Worm (Caenorhabditis elegans) whole organism, L4 larva: ENCODE data around the gene D2023.4.

Source experiments
- F10B5.3 ChIP-seq: sonication (generic microtip); optimal IDR thresholded peaks from 2 replicates; lab custom pipeline; 2016; ENCODE audit warnings: mild to moderate bottlenecking, missing genetic modification characterization, missing compliant biosample characterization
- F49E8.2 ChIP-seq: sonication (generic microtip); optimal IDR thresholded peaks from 2 replicates; lab custom pipeline; 2016; ENCODE audit warnings: missing compliant biosample characterization, mild to moderate bottlenecking, missing genetic modification characterization, borderline replicate concordance
- Y75B8A.6 ChIP-seq: fragments of 200-800 bp; sonication (Bioruptor generic); IDR thresholded peaks from 2 replicates; pipeline ENCODE4 v1.3.6; 2022; ENCODE audit warnings: missing genetic modification reagents, missing genetic modification characterization, missing compliant biosample characterization
- ZK337.2 ChIP-seq: fragments of 200-800 bp; sonication (Bioruptor generic); IDR thresholded peaks from 2 replicates; pipeline ENCODE4 v1.3.6; 2022; ENCODE audit warnings: missing genetic modification reagents, missing genetic modification characterization, missing compliant biosample characterization
- ZK546.5 ChIP-seq, 2 experiments: sonication (generic microtip); optimal IDR thresholded peaks; 2 replicates each; lab custom pipeline; 2017; ENCODE audit warnings: missing biosample characterization in 2 of 2, missing genetic modification characterization in 2 of 2
- aha-1 ChIP-seq: fragments of 150-350 bp; peaks from one replicate; lab custom pipeline; 2014; ENCODE audit warnings: missing biosample characterization, missing genetic modification characterization
- aly-2 ChIP-seq: sonication (generic microtip); optimal IDR thresholded peaks from 2 replicates; lab custom pipeline; 2018; ENCODE audit warnings: missing biosample characterization, missing genetic modification characterization
- ceh-20 ChIP-seq: fragments of 200-800 bp; sonication (Bioruptor generic); IDR thresholded peaks from 2 replicates; pipeline ENCODE4 v1.3.6; 2022; ENCODE audit warnings: missing genetic modification reagents, missing genetic modification characterization, missing compliant biosample characterization
- ceh-28 ChIP-seq: fragments of 150-350 bp; optimal IDR thresholded peaks from 2 replicates; lab custom pipeline; 2014; ENCODE audit warnings: missing biosample characterization, missing genetic modification reagents, missing genetic modification characterization
- ceh-44 ChIP-seq: fragments of 200-800 bp; sonication (Bioruptor generic); IDR thresholded peaks from 2 replicates; pipeline ENCODE4 v1.3.6; 2022; ENCODE audit warnings: missing genetic modification reagents, missing genetic modification characterization, missing compliant biosample characterization
- ceh-62 ChIP-seq: sonication (generic microtip); optimal IDR thresholded peaks from 2 replicates; lab custom pipeline; 2017; ENCODE audit warnings: missing biosample characterization, missing genetic modification characterization
- daf-12 ChIP-seq: fragments of 150-350 bp; optimal IDR thresholded peaks from 2 replicates; lab custom pipeline; 2014; ENCODE audit warnings: missing biosample characterization, missing genetic modification reagents, missing genetic modification characterization
- dmd-8 ChIP-seq: fragments of 200-800 bp; sonication (Bioruptor generic); IDR thresholded peaks from 2 replicates; pipeline ENCODE4 v1.3.6; 2022; ENCODE audit warnings: missing genetic modification characterization, missing compliant biosample characterization
- dve-1 ChIP-seq: sonication (generic microtip); optimal IDR thresholded peaks from 2 replicates; lab custom pipeline; 2017; ENCODE audit warnings: antibody characterized with exemption, mild to moderate bottlenecking, missing genetic modification characterization, missing compliant biosample characterization; ENCODE audit not compliant: insufficient read depth
- egl-43 ChIP-seq: fragments of 200-800 bp; sonication (Bioruptor generic); IDR thresholded peaks from 2 replicates; pipeline ENCODE4 v1.3.6; 2022; ENCODE audit warnings: missing genetic modification reagents, missing genetic modification characterization, missing compliant biosample characterization
- fkh-10 ChIP-seq: fragments of 150-350 bp; optimal IDR thresholded peaks from 2 replicates; lab custom pipeline; 2014; ENCODE audit warnings: missing biosample characterization, missing genetic modification reagents, missing genetic modification characterization
- gei-8 ChIP-seq: fragments of 200-800 bp; sonication (Bioruptor generic); optimal IDR thresholded peaks from 2 replicates; lab custom pipeline; 2018; ENCODE audit warnings: mild to moderate bottlenecking, missing genetic modification characterization, missing compliant biosample characterization
- hlh-11 ChIP-seq: fragments of 200-800 bp; sonication (Bioruptor generic); optimal IDR thresholded peaks from 2 replicates; lab custom pipeline; 2018; ENCODE audit warnings: mild to moderate bottlenecking, missing genetic modification characterization, missing compliant biosample characterization
- hmg-1.1 ChIP-seq: fragments of 200-800 bp; sonication (Bioruptor generic); IDR thresholded peaks from 2 replicates; pipeline ENCODE4 v1.3.6; 2022; ENCODE audit warnings: missing genetic modification reagents, missing genetic modification characterization, missing compliant biosample characterization
- lim-7 ChIP-seq: fragments of 200-800 bp; sonication (Bioruptor generic); IDR thresholded peaks from 2 replicates; pipeline ENCODE4 v1.3.6; 2022; ENCODE audit warnings: missing genetic modification characterization, missing compliant biosample characterization
- lin-29 ChIP-seq: fragments of 200-800 bp; sonication (Bioruptor generic); IDR thresholded peaks from 2 replicates; pipeline ENCODE4 v1.3.6; 2022; ENCODE audit warnings: missing genetic modification reagents, missing genetic modification characterization, missing compliant biosample characterization
- lin-39 ChIP-seq: fragments of 150-350 bp; optimal IDR thresholded peaks from 2 replicates; lab custom pipeline; 2014; ENCODE audit warnings: missing biosample characterization, missing genetic modification reagents, missing genetic modification characterization
- lsy-2 ChIP-seq, 2 experiments: fragments of 150-350 bp in 1 of 2; sonication (generic microtip) in 1 of 2; optimal IDR thresholded peaks; 2 replicates each; lab custom pipeline; 2014 to 2017; ENCODE audit warnings: missing biosample characterization in 2 of 2, missing genetic modification characterization in 2 of 2
- madf-5 ChIP-seq, 2 experiments: fragments of 200-800 bp; sonication (Bioruptor generic); IDR thresholded peaks; 2 replicates each; pipeline ENCODE4 v1.3.6; 2022; ENCODE audit warnings: missing compliant biosample characterization in 2 of 2, missing genetic modification characterization in 2 of 2
- mdl-1 ChIP-seq, 2 experiments: fragments of 150-350 bp in 1 of 2; sonication (generic microtip) in 1 of 2; optimal IDR thresholded peaks; 2 replicates each; lab custom pipeline; 2014 to 2017; ENCODE audit warnings: missing biosample characterization in 2 of 2, missing genetic modification characterization in 2 of 2
- mxl-2 ChIP-seq: fragments of 200-800 bp; sonication (Bioruptor generic); conservative IDR thresholded peaks from 2 replicates; pipeline ENCODE4 v1.3.6; 2022; ENCODE audit warnings: missing genetic modification reagents, missing genetic modification characterization, missing compliant biosample characterization
- nhr-10 ChIP-seq: fragments of 150-350 bp; optimal IDR thresholded peaks from 2 replicates; lab custom pipeline; 2014; ENCODE audit warnings: missing biosample characterization, missing genetic modification characterization
- nhr-102 ChIP-seq: sonication (generic microtip); optimal IDR thresholded peaks from 2 replicates; lab custom pipeline; 2016; ENCODE audit warnings: mild to moderate bottlenecking, missing genetic modification characterization, moderate library complexity, missing compliant biosample characterization
- nhr-11 ChIP-seq: fragments of 150-350 bp; optimal IDR thresholded peaks from 2 replicates; lab custom pipeline; 2014; ENCODE audit warnings: missing biosample characterization, missing genetic modification characterization
- nhr-111 ChIP-seq: fragments of 200-800 bp; sonication (Bioruptor generic); optimal IDR thresholded peaks from 2 replicates; lab custom pipeline; 2018; ENCODE audit warnings: mild to moderate bottlenecking, missing genetic modification characterization, missing compliant biosample characterization
- nhr-237 ChIP-seq: sonication (generic microtip); optimal IDR thresholded peaks from 2 replicates; lab custom pipeline; 2017; ENCODE audit warnings: missing biosample characterization, missing genetic modification characterization
- nhr-48 ChIP-seq: sonication (generic microtip); optimal IDR thresholded peaks from 2 replicates; lab custom pipeline; 2016; ENCODE audit warnings: mild to moderate bottlenecking, missing genetic modification characterization, missing compliant biosample characterization
- pha-4 ChIP-seq, 2 experiments: fragments of 150-350 bp in 1 of 2; fragments of 200-800 bp in 1 of 2; sonication (Bioruptor generic) in 1 of 2; IDR thresholded peaks in 1 of 2; optimal IDR thresholded peaks in 1 of 2; 2 replicates each; pipeline versions ENCODE4 v1.3.6 to Lab custom; 2014 to 2022; ENCODE audit warnings: missing genetic modification characterization in 2 of 2, missing genetic modification reagents in 2 of 2, missing biosample characterization in 1 of 2, missing compliant biosample characterization in 1 of 2
- php-3 ChIP-seq: fragments of 200-800 bp; sonication (Bioruptor generic); IDR thresholded peaks from 2 replicates; pipeline ENCODE4 v1.3.6; 2022; ENCODE audit warnings: missing genetic modification reagents, missing genetic modification characterization, missing compliant biosample characterization
- pqm-1 ChIP-seq: sonication (generic microtip); optimal IDR thresholded peaks from 2 replicates; lab custom pipeline; 2017; ENCODE audit warnings: missing biosample characterization, missing genetic modification characterization
- saeg-2 ChIP-seq: fragments of 200-800 bp; sonication (Bioruptor generic); IDR thresholded peaks from 2 replicates; pipeline ENCODE4 v1.3.6; 2022; ENCODE audit warnings: missing genetic modification reagents, missing genetic modification characterization, missing compliant biosample characterization
- spr-1 ChIP-seq: sonication (generic microtip); optimal IDR thresholded peaks from 2 replicates; lab custom pipeline; 2016; ENCODE audit warnings: mild to moderate bottlenecking, missing genetic modification characterization, missing compliant biosample characterization
- unc-39 ChIP-seq: sonication (generic microtip); optimal IDR thresholded peaks from 2 replicates; lab custom pipeline; 2017; ENCODE audit warnings: missing biosample characterization, missing genetic modification characterization
- unc-62 ChIP-seq, 3 experiments: fragments of 150-350 bp in 1 of 3; sonication (generic microtip); optimal IDR thresholded peaks in 2 of 3; peaks in 1 of 3; 1 replicate in 1 of 3; 2 replicates in 2 of 3; lab custom pipeline; 2014 to 2017; ENCODE audit warnings: missing biosample characterization in 3 of 3, missing genetic modification characterization in 3 of 3, missing genetic modification reagents in 3 of 3, missing genotype in 1 of 3
- vab-7 ChIP-seq: fragments of 200-800 bp; sonication (Bioruptor generic); IDR thresholded peaks from 2 replicates; pipeline ENCODE4 v1.3.6; 2022; ENCODE audit warnings: missing genetic modification reagents, missing genetic modification characterization, missing compliant biosample characterization
- zag-1 ChIP-seq: fragments of 150-350 bp; optimal IDR thresholded peaks from 2 replicates; lab custom pipeline; 2014; ENCODE audit warnings: missing biosample characterization, missing genetic modification characterization
- zfp-3 ChIP-seq: fragments of 200-800 bp; sonication (Bioruptor generic); conservative IDR thresholded peaks from 2 replicates; pipeline ENCODE4 v1.3.6; 2022; ENCODE audit warnings: missing genetic modification reagents, missing genetic modification characterization, missing compliant biosample characterization
- ztf-7 ChIP-seq: fragments of 150-350 bp; optimal IDR thresholded peaks from 2 replicates; lab custom pipeline; 2014; ENCODE audit warnings: missing biosample characterization, missing genetic modification characterization

D2023.4 gene

ce11 chrV:11817263-11817726 lies 8.3 kb downstream of the D2023.4 start (continued):
- TF ChIP-seq Y75B8A.6 (GFP tag; lab: Robert Waterston, UW): peak; percentile 7; the same call in 1 of the 2 replicates
- TF ChIP-seq ceh-20: no peak
- peak in 1 of 2 experiments; percentile 24 for TF ChIP-seq lsy-2 (tag; optimal IDR thresholded peaks at IDR 0.05; lab: Kevin White, UChicago)
- no peak for TF ChIP-seq vab-7 (GFP tag; lab: Robert Waterston, UW)
- TF ChIP-seq hlh-11 (tag; lab: Kevin White, UChicago): peak; percentile 4
- TF ChIP-seq saeg-2 (GFP tag; lab: Robert Waterston, UW): 0 out of 2 replicates have a peak, but pooled peaks have one; percentile 26
- peak; percentile 91 for TF ChIP-seq zfp-3 (GFP tag; lab: Robert Waterston, UW)
- peak; percentile 55 for TF ChIP-seq nhr-102 (tag; lab: Kevin White, UChicago)

- TF ChIP-seq ceh-44 (no peak), hmg-1.1 (GFP tag; lab: Robert Waterston, UW) (no peak), mxl-2 (GFP tag; lab: Robert Waterston, UW) (no peak), nhr-11 (tag; lab: Kevin White, UChicago) (no peak), ceh-62 (tag; lab: Kevin White, UChicago) (no peak), madf-5 (GFP tag; IDR thresholded peaks at IDR 0.05; lab: Robert Waterston, UW) (no peak), nhr-237 (tag; lab: Kevin White, UChicago) (no peak), ceh-28 (no peak), zag-1 (tag; lab: Kevin White, UChicago) (no peak), ZK546.5 (tag; optimal IDR thresholded peaks at IDR 0.05; lab: Kevin White, UChicago) (no peak), egl-43 (GFP tag; lab: Robert Waterston, UW) (no peak)
These were observed 10.0 kb downstream of the D2023.4 start for ce11 chrV:11815566-11815965.

- TF ChIP-seq pqm-1 (tag; lab: Kevin White, UChicago): no peak
- peak in 1 of 2 experiments; percentile 72 for TF ChIP-seq unc-62 (GFP tag; optimal IDR thresholded peaks at IDR 0.05 in 1 of 2; lab: Kevin White, UChicago)
- TF ChIP-seq unc-62 (tag; optimal IDR thresholded peaks at IDR 0.05; lab: Kevin White, UChicago): no peak
- TF ChIP-seq, all 104 proteins: peak for 1
These were observed 13.6 kb downstream of the D2023.4 start, which contains the start of gene D2023.3 for ce11 chrV:11811921-11812320. TSS of gene D2023.3 (minus strand) at chrV:11812021.

DNA sequence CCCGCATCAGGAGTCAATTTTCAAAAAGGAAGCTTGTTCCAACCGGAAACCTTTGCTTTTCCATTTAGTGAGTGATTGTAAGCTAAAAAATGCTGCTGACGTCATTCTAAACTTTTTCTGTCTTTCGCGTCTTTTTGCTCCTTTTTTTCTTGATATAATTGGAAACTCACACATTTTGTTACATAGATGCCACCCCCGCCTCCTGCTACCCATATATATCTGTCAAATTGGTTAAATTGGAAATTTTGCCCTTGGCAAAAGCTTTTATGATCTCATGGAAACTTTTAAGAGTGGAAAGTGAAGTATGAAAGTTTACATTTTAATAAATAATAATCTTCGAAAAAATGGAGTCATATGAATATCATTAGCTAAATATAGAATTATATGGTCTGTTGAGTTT lies 15.6 kb downstream of the D2023.4 start:
- TF ChIP-seq fkh-10 (GFP tag; lab: Kevin White, UChicago) (no peak), aha-1 (tag; lab: Kevin White, UChicago) (peak; percentile 77)
- TF ChIP-seq, all 104 proteins: peak for 1

- TF ChIP-seq lin-39 (tag; lab: Kevin White, UChicago): no peak
- TF ChIP-seq nhr-48 (tag; lab: Kevin White, UChicago): peak; percentile 8
- TF ChIP-seq lim-7 (GFP tag; lab: Robert Waterston, UW): no peak
- TF ChIP-seq lin-29: no peak
- TF ChIP-seq ZK337.2 (GFP tag; lab: Robert Waterston, UW): no peak
- peak; percentile 28 for TF ChIP-seq dve-1 (tag; lab: Kevin White, UChicago)
- no peak for TF ChIP-seq daf-12 (tag; lab: Kevin White, UChicago)
- no peak for TF ChIP-seq pha-4 (GFP tag; IDR thresholded peaks at IDR 0.05; lab: Robert Waterston, UW)
- no peak for TF ChIP-seq pha-4 (tag; optimal IDR thresholded peaks at IDR 0.05; lab: Kevin White, UChicago)
- TF ChIP-seq ceh-62 (tag; lab: Kevin White, UChicago): no peak
- peak in 1 of 2 experiments; percentile 63 for TF ChIP-seq mdl-1 (tag; optimal IDR thresholded peaks at IDR 0.05; lab: Kevin White, UChicago)
- no peak for TF ChIP-seq spr-1 (tag; lab: Kevin White, UChicago)
- TF ChIP-seq nhr-111 (GFP tag; lab: Kevin White, UChicago): no peak
- no peak for TF ChIP-seq F49E8.2 (tag; lab: Kevin White, UChicago)
- no peak for TF ChIP-seq unc-39 (tag; lab: Kevin White, UChicago)
- no peak for TF ChIP-seq egl-43 (GFP tag; lab: Robert Waterston, UW)
- no peak for TF ChIP-seq F10B5.3
- TF ChIP-seq php-3 (GFP tag; lab: Robert Waterston, UW): no peak
- TF ChIP-seq ceh-20: peak; percentile 66; the same call in 1 of the 2 replicates
- peak; percentile 78 for TF ChIP-seq ztf-7 (tag; lab: Kevin White, UChicago)
- no peak for TF ChIP-seq dmd-8 (GFP tag; lab: Robert Waterston, UW)
- no peak for TF ChIP-seq aly-2 (tag; lab: Kevin White, UChicago)
- peak; percentile 55 for TF ChIP-seq gei-8 (GFP tag; lab: Kevin White, UChicago)
- TF ChIP-seq nhr-10 (tag; lab: Kevin White, UChicago): no peak
These were observed 22.0 kb downstream of the D2023.4 start for ce11 chrV:11803518-11803994.
